Worm (Caenorhabditis elegans): ENCODE data around the gene R155.3.

DNA sequence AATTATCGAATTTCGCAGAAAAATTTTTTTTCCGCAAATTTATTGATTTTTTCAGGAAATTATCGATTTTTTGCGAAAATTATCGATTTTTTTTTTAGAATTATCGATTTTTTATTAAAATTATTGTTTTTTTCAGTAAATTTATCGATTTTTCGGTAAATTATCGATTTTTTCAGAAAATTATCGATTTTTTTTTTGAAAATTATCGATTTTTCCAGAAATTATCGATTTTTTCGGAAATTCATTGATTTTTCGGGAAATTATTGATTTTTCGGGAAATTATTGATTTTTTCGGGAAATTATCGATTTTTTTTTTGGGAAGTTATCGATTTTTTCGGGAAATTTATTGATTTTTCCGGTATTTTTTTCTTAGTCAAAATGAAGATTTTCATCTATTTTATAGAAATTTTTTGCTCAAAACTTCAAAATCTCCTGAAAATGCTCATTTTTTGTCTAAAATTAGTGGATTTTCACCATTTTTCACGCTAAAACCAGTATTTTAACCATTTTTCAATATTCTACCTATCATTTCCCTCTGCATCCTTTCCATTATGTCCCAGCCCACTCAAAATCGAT lies 20.9 kb downstream of the R155.3 start:
- TF ChIP-seq ZK185.1 (tag; optimal IDR thresholded peaks at IDR 0.05; ENCODE audit: poor library complexity, severe bottlenecking) (no peak), tbx-9 (tag; optimal IDR thresholded peaks at IDR 0.05; ENCODE audit: borderline replicate concordance) (no peak), F49E8.2 (tag; optimal IDR thresholded peaks at IDR 0.05; ENCODE audit: insufficient read depth) (no peak), nfya-2 (GFP tag; IDR thresholded peaks at IDR 0.05) (no peak), unc-62 (GFP tag; optimal IDR thresholded peaks at IDR 0.05) (no peak), rpc-1 (optimal IDR thresholded peaks at IDR 0.05) (no peak), rpc-1 (tag; optimal IDR thresholded peaks at IDR 0.05) (no peak), xnd-1 (tag; optimal IDR thresholded peaks at IDR 0.05) (no peak), aptf-3 (GFP tag; IDR thresholded peaks at IDR 0.05) (no peak), lin-26 (GFP tag; IDR thresholded peaks at IDR 0.05) (no peak), him-1 (tag; optimal IDR thresholded peaks at IDR 0.05) (no peak), unc-130 (GFP tag; optimal IDR thresholded peaks at IDR 0.05) (no peak), lir-1 (GFP tag; conservative IDR thresholded peaks at IDR 0.05) (no peak)

All from whole organism, young adult.